Worm (Caenorhabditis elegans) whole organism, late embryonic: ENCODE results near the gene Y59E9AL.4.
A peak's percentile ranks its signal among the peaks of the same experiment; 100 is the strongest.

ENCODE experiments used
- C08G9.2 ChIP-seq: sonication (generic microtip); optimal IDR thresholded peaks from 2 replicates; lab custom pipeline; 2016; ENCODE audit warnings: mild to moderate bottlenecking, missing genetic modification characterization, moderate library complexity, missing compliant biosample characterization
- C38D4.7 ChIP-seq: fragments of 200-800 bp; sonication (Bioruptor generic); optimal IDR thresholded peaks from 2 replicates; lab custom pipeline; 2018; ENCODE audit warnings: mild to moderate bottlenecking, missing genetic modification characterization, moderate library complexity, missing compliant biosample characterization
- F13H6.1 ChIP-seq: sonication (generic microtip); optimal IDR thresholded peaks from 2 replicates; lab custom pipeline; 2016; ENCODE audit warnings: missing genetic modification characterization, missing compliant biosample characterization
- K02D7.2 ChIP-seq: sonication (generic microtip); optimal IDR thresholded peaks from 2 replicates; lab custom pipeline; 2017; ENCODE audit warnings: mild to moderate bottlenecking, missing genetic modification characterization, missing compliant biosample characterization
- T23F11.4 ChIP-seq: fragments of 200-800 bp; sonication (Bioruptor generic); optimal IDR thresholded peaks from 2 replicates; lab custom pipeline; 2018; ENCODE audit warnings: mild to moderate bottlenecking, missing genetic modification characterization, missing compliant biosample characterization
- Y22D7AL.16 ChIP-seq: sonication (generic microtip); optimal IDR thresholded peaks from 2 replicates; lab custom pipeline; 2016; ENCODE audit warnings: missing genetic modification characterization, missing compliant biosample characterization
- ahr-1 ChIP-seq: sonication (generic microtip); optimal IDR thresholded peaks from 2 replicates; lab custom pipeline; 2016; ENCODE audit warnings: missing genetic modification characterization, missing compliant biosample characterization
- ama-1 ChIP-seq: fragments of 150-350 bp; optimal IDR thresholded peaks from 2 replicates; lab custom pipeline; 2014
- ceh-14 ChIP-seq: sonication (generic microtip); optimal IDR thresholded peaks from 2 replicates; lab custom pipeline; 2016; ENCODE audit warnings: missing genotype, missing genetic modification characterization, missing compliant biosample characterization
- ceh-18 ChIP-seq: sonication (generic microtip); optimal IDR thresholded peaks from 2 replicates; lab custom pipeline; 2016; ENCODE audit warnings: missing genetic modification characterization, missing compliant biosample characterization
- ceh-2 ChIP-seq: sonication (generic microtip); optimal IDR thresholded peaks from 2 replicates; lab custom pipeline; 2016; ENCODE audit warnings: missing genotype, missing genetic modification characterization, missing compliant biosample characterization
- ceh-24 ChIP-seq: sonication (generic microtip); optimal IDR thresholded peaks from 2 replicates; lab custom pipeline; 2016; ENCODE audit warnings: mild to moderate bottlenecking, missing genetic modification characterization, missing compliant biosample characterization
- ceh-31 ChIP-seq: sonication (generic microtip); optimal IDR thresholded peaks from 2 replicates; lab custom pipeline; 2016; ENCODE audit warnings: missing genetic modification characterization, missing compliant biosample characterization
- ceh-34 ChIP-seq: sonication (generic microtip); optimal IDR thresholded peaks from 2 replicates; lab custom pipeline; 2016; ENCODE audit warnings: mild to moderate bottlenecking, missing genetic modification characterization, missing compliant biosample characterization
- ceh-45 ChIP-seq: fragments of 200-800 bp; sonication (Bioruptor generic); IDR thresholded peaks from 2 replicates; pipeline ENCODE4 v1.3.6; 2022; ENCODE audit warnings: missing genetic modification reagents, missing genetic modification characterization, missing compliant biosample characterization
- ceh-48 ChIP-seq: sonication (generic microtip); optimal IDR thresholded peaks from 2 replicates; lab custom pipeline; 2016; ENCODE audit warnings: missing genetic modification characterization, inconsistent platforms, missing compliant biosample characterization
- dmd-4 ChIP-seq: sonication (generic microtip); optimal IDR thresholded peaks from 2 replicates; lab custom pipeline; 2016; ENCODE audit warnings: borderline replicate concordance, missing genetic modification characterization, missing compliant biosample characterization
- dve-1 ChIP-seq: sonication (generic microtip); optimal IDR thresholded peaks from 2 replicates; lab custom pipeline; 2017; ENCODE audit warnings: antibody characterized with exemption, mild to moderate bottlenecking, missing genetic modification characterization, missing compliant biosample characterization
- elt-2 ChIP-seq: sonication (generic microtip); optimal IDR thresholded peaks from 2 replicates; lab custom pipeline; 2016; ENCODE audit warnings: missing genetic modification reagents, missing genetic modification characterization, missing compliant biosample characterization
- elt-4 ChIP-seq: sonication (generic microtip); optimal IDR thresholded peaks from 2 replicates; lab custom pipeline; 2016; ENCODE audit warnings: missing genetic modification characterization, missing compliant biosample characterization
- fkh-10 ChIP-seq: fragments of 150-350 bp; optimal IDR thresholded peaks from 2 replicates; lab custom pipeline; 2014; ENCODE audit warnings: missing biosample characterization, missing genetic modification reagents, missing genetic modification characterization
- gmeb-2 ChIP-seq: sonication (generic microtip); optimal IDR thresholded peaks from 2 replicates; lab custom pipeline; 2016; ENCODE audit warnings: missing genetic modification characterization, inconsistent platforms, missing compliant biosample characterization
- hlh-15 ChIP-seq: sonication (generic microtip); optimal IDR thresholded peaks from 2 replicates; lab custom pipeline; 2016; ENCODE audit warnings: missing genetic modification characterization, missing compliant biosample characterization
- hlh-30 ChIP-seq: sonication (generic microtip); optimal IDR thresholded peaks from 2 replicates; lab custom pipeline; 2017; ENCODE audit warnings: antibody characterized with exemption, missing genetic modification characterization, missing compliant biosample characterization; ENCODE audit not compliant: insufficient read depth
- lin-11 ChIP-seq: fragments of 200-800 bp; sonication (Bioruptor generic); optimal IDR thresholded peaks from 2 replicates; lab custom pipeline; 2018; ENCODE audit warnings: mild to moderate bottlenecking, missing genetic modification characterization, missing compliant biosample characterization
- madf-2 ChIP-seq: sonication (generic microtip); optimal IDR thresholded peaks from 2 replicates; lab custom pipeline; 2017; ENCODE audit warnings: missing genetic modification characterization, missing compliant biosample characterization
- mec-3 ChIP-seq: sonication (generic microtip); optimal IDR thresholded peaks from 2 replicates; lab custom pipeline; 2016; ENCODE audit warnings: borderline replicate concordance, missing genetic modification characterization, missing compliant biosample characterization
- nhr-11 ChIP-seq: fragments of 150-350 bp; optimal IDR thresholded peaks from 2 replicates; lab custom pipeline; 2014; ENCODE audit warnings: missing biosample characterization, missing genetic modification characterization
- odd-2 ChIP-seq: sonication (generic microtip); optimal IDR thresholded peaks from 2 replicates; lab custom pipeline; 2017; ENCODE audit warnings: antibody characterized with exemption, mild to moderate bottlenecking, missing genetic modification characterization, missing compliant biosample characterization
- pag-3 ChIP-seq: sonication (generic microtip); optimal IDR thresholded peaks from 2 replicates; lab custom pipeline; 2016; ENCODE audit warnings: missing compliant biosample characterization, missing genetic modification characterization, borderline replicate concordance
- pat-9 ChIP-seq: fragments of 200-800 bp; sonication (Bioruptor generic); optimal IDR thresholded peaks from 2 replicates; lab custom pipeline; 2018; ENCODE audit warnings: mild to moderate bottlenecking, missing genetic modification characterization, moderate library complexity, missing compliant biosample characterization
- pax-1 ChIP-seq: fragments of 150-350 bp; optimal IDR thresholded peaks from 2 replicates; lab custom pipeline; 2014; ENCODE audit warnings: missing biosample characterization, missing genetic modification characterization
- pha-2 ChIP-seq: sonication (generic microtip); optimal IDR thresholded peaks from 2 replicates; lab custom pipeline; 2017; ENCODE audit warnings: mild to moderate bottlenecking, missing genetic modification characterization, missing compliant biosample characterization
- pros-1 ChIP-seq: fragments of 150-350 bp; optimal IDR thresholded peaks from 2 replicates; lab custom pipeline; 2014; ENCODE audit warnings: missing biosample characterization, missing genetic modification reagents, missing genetic modification characterization
- ref-2 ChIP-seq: sonication (generic microtip); optimal IDR thresholded peaks from 2 replicates; lab custom pipeline; 2016; ENCODE audit warnings: missing genetic modification characterization, missing compliant biosample characterization
- rnt-1 ChIP-seq: sonication (generic microtip); optimal IDR thresholded peaks from 2 replicates; lab custom pipeline; 2016; ENCODE audit warnings: missing genetic modification characterization, missing compliant biosample characterization
- sdc-2 ChIP-seq: sonication (generic microtip); optimal IDR thresholded peaks from 2 replicates; lab custom pipeline; 2016; ENCODE audit warnings: missing genotype, missing genetic modification characterization, missing compliant biosample characterization
- sox-2 ChIP-seq: fragments of 200-800 bp; sonication (Bioruptor generic); IDR thresholded peaks from 2 replicates; pipeline ENCODE4 v1.3.6; 2022; ENCODE audit warnings: missing genetic modification reagents, missing genetic modification characterization, missing compliant biosample characterization
- sox-4 ChIP-seq: sonication (generic microtip); optimal IDR thresholded peaks from 2 replicates; lab custom pipeline; 2017; ENCODE audit warnings: mild to moderate bottlenecking, missing genetic modification characterization, inconsistent platforms, missing compliant biosample characterization
- syd-9 ChIP-seq: sonication (generic microtip); optimal IDR thresholded peaks from 2 replicates; lab custom pipeline; 2016; ENCODE audit warnings: mild to moderate bottlenecking, missing genetic modification characterization, moderate library complexity, missing compliant biosample characterization
- tbx-7 ChIP-seq: sonication (generic microtip); optimal IDR thresholded peaks from 2 replicates; lab custom pipeline; 2016; ENCODE audit warnings: missing genotype, missing genetic modification characterization, missing compliant biosample characterization
- unc-3 ChIP-seq, 2 experiments: fragments of 200-800 bp in 1 of 2; sonication (Bioruptor generic) in 1 of 2; sonication (generic microtip) in 1 of 2; conservative IDR thresholded peaks in 1 of 2; optimal IDR thresholded peaks in 1 of 2; 2 replicates each; pipeline versions ENCODE4 v1.3.6 to Lab custom; 2016 to 2022; ENCODE audit warnings: missing compliant biosample characterization in 2 of 2, missing genetic modification characterization in 2 of 2, missing genetic modification reagents in 1 of 2
- unc-55 ChIP-seq: sonication (generic microtip); optimal IDR thresholded peaks from 2 replicates; lab custom pipeline; 2017; ENCODE audit warnings: missing biosample characterization, missing genetic modification reagents, missing genetic modification characterization
- unc-86 ChIP-seq: sonication (generic microtip); optimal IDR thresholded peaks from 2 replicates; lab custom pipeline; 2016; ENCODE audit warnings: missing genetic modification characterization, missing compliant biosample characterization
- zip-5 ChIP-seq: sonication (generic microtip); optimal IDR thresholded peaks from 2 replicates; lab custom pipeline; 2016; ENCODE audit warnings: missing genetic modification characterization, missing compliant biosample characterization
- ztf-16 ChIP-seq: sonication (generic microtip); optimal IDR thresholded peaks from 2 replicates; lab custom pipeline; 2017; ENCODE audit warnings: missing genetic modification characterization, missing compliant biosample characterization

Y59E9AL.4 gene

DNA sequence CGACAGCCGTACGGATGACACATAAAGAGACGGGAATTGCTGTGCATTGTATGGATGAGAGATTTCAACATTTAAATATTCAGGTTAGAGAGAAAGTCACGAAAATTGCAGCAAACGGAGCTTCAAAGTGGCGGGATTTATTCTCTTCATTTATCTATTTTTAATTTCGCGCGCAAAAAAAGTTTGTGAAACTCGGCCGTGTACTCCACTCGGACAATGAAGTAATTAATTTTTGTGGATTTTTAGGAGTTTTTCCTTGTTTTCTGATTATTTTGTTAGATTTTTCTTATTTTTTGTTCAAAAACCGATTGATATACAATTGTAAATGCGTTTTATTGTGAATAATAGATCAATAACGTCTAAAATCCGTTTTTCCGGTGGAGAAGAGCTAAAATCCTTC, 26.9 kb downstream of the Y59E9AL.4 start:
- TF ChIP-seq ceh-2 (tag; lab: Kevin White, UChicago) (no peak), C08G9.2 (peak; percentile 20)

DNA sequence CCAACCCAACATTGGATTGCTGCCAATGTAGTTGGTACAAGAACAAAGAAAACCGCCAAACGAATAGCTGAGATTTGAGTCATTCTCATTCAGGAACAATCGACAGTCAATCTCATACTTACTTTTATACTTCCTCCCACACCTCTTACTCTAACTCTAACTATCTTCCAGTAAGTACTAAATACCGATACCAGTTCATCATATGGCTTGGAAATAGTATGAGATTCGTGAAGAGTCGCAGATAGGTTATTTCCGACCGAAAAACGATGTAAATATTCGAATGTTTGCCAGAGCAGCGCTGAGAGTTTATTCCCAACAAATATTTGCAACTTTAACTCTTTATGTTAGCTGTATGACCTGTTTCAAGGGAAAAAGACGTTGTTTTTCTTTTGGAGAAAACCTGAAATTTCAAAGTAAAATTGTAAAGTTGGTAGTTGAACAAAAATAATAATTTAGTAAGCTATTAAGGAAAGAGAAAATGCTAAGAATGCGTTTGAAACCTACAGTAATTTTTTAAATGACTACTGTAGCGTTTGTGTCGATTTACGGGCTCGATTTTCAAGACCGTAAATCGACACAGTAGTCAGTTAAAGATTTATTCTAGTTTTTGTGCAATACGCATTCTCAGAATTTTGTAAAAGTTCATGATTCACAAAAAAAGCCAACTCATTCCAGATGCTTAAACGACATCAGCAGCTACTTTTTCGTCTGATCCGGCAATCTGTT, 28.3 kb downstream of the Y59E9AL.4 start, which contains the start of the genes W03F8.6 and mtrf-1L:
Gene W03F8.6, minus strand, starts transcription at position 101 of the 726 bp plus-strand sequence.
Gene mtrf-1L, plus strand, starts transcription at position 676 of the 726 bp plus-strand sequence.
- TF ChIP-seq unc-86 (no peak), lin-11 (no peak), pag-3 (tag; lab: Kevin White, UChicago) (no peak), elt-2 (tag; lab: Kevin White, UChicago) (no peak), ceh-18 (no peak)

DNA sequence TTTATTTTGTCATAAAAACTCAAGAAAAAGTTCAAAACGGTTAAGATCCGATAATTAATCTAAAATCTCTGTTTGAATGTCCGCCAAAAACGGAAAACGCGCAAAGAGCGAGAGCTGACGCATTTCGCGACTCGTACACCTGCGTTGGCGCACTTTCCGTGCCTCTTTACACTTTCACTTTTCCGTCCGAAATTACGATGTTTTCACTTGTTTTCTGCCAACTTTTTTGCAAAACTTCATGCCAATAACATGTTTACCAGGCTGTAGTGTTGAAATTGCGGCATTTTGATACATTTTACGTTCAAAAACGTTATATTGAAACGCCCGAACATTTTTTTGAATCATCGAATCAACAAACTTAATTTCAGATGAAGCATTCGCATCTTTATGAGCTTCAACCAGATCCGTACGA, 31.2 kb downstream of the Y59E9AL.4 start, which contains the start of gene W03F8.4:
Gene W03F8.4, plus strand, starts transcription at position 369 of the 412 bp plus-strand sequence.
- no peak for TF ChIP-seq sox-4 (tag; lab: Kevin White, UChicago)
- no peak for TF ChIP-seq ahr-1
- peak; percentile 29 for TF ChIP-seq T23F11.4 (GFP tag; lab: Kevin White, UChicago)
- TF ChIP-seq ceh-31 (tag; lab: Kevin White, UChicago), result peak; percentile 77
- TF ChIP-seq ceh-14, result peak; percentile 3
- TF ChIP-seq hlh-15 (tag; lab: Kevin White, UChicago), result no peak
- TF ChIP-seq F13H6.1 (tag; lab: Kevin White, UChicago), result no peak
- TF ChIP-seq pros-1 (tag; lab: Kevin White, UChicago), result peak; percentile 31
- peak; percentile 12 for TF ChIP-seq zip-5 (tag; lab: Kevin White, UChicago)
- no peak for TF ChIP-seq C38D4.7 (GFP tag; lab: Kevin White, UChicago)
- TF ChIP-seq odd-2, result no peak
- TF ChIP-seq pat-9 (tag; lab: Kevin White, UChicago), result peak; percentile 30
- TF ChIP-seq ama-1 (lab: Kevin White, UChicago), result peak; percentile 89
- no peak for TF ChIP-seq ceh-48 (tag; lab: Kevin White, UChicago)
- peak; percentile 53 for TF ChIP-seq ceh-18
- TF ChIP-seq K02D7.2 (tag; lab: Kevin White, UChicago), result peak; percentile 37
- TF ChIP-seq dmd-4, result no peak
- no peak for TF ChIP-seq syd-9
- TF ChIP-seq pag-3 (tag; lab: Kevin White, UChicago), result no peak
- TF ChIP-seq sox-2 (GFP tag; lab: Robert Waterston, UW), result no peak
- no peak for TF ChIP-seq dve-1 (tag; lab: Kevin White, UChicago)
- TF ChIP-seq ref-2 (tag; lab: Kevin White, UChicago), result peak; percentile 69
- peak; percentile 45 for TF ChIP-seq pha-2
- TF ChIP-seq fkh-10, result no peak
- TF ChIP-seq ceh-24, result no peak
- TF ChIP-seq ceh-2 (tag; lab: Kevin White, UChicago), result peak; percentile 35
- TF ChIP-seq gmeb-2 (tag; lab: Kevin White, UChicago), result no peak
- no peak for TF ChIP-seq Y22D7AL.16
- TF ChIP-seq rnt-1 (tag; lab: Kevin White, UChicago), result peak; percentile 71
- peak; percentile 8 for TF ChIP-seq C08G9.2
- 0 out of 2 replicates have a peak, but pooled peaks have one; percentile 57 for TF ChIP-seq ceh-45 (GFP tag; lab: Robert Waterston, UW)
- TF ChIP-seq elt-2 (tag; lab: Kevin White, UChicago), result peak; percentile 28
- TF ChIP-seq ceh-34, result peak; percentile 64
- no peak for TF ChIP-seq ztf-16 (tag; lab: Kevin White, UChicago)
- peak; percentile 34 for TF ChIP-seq madf-2 (tag; lab: Kevin White, UChicago)
- no peak for TF ChIP-seq elt-4 (tag; lab: Kevin White, UChicago)
- TF ChIP-seq unc-55, result no peak
- no peak for TF ChIP-seq tbx-7 (tag; lab: Kevin White, UChicago)
- peak; percentile 16 for TF ChIP-seq sdc-2 (tag; lab: Kevin White, UChicago)
- TF ChIP-seq mec-3, result no peak
- no peak for TF ChIP-seq unc-3 (GFP tag; conservative IDR thresholded peaks at IDR 0.05; lab: Robert Waterston, UW)
- TF ChIP-seq unc-3 (tag; optimal IDR thresholded peaks at IDR 0.05; lab: Kevin White, UChicago), result peak; percentile 8
- no peak for TF ChIP-seq hlh-30 (tag; lab: Kevin White, UChicago)
- TF ChIP-seq pax-1 (tag; lab: Kevin White, UChicago), result no peak
- no peak for TF ChIP-seq nhr-11 (tag; lab: Kevin White, UChicago)
